Worm (Caenorhabditis elegans) whole organism, midembryonic: Measurements from ENCODE around the gene F59A1.15.

Source experiments
- T22C8.4 ChIP-seq: fragments of 200-800 bp; sonication (Bioruptor generic); IDR thresholded peaks from 2 replicates; pipeline ENCODE4 v1.3.6; 2022; ENCODE audit warnings: missing genetic modification characterization, missing compliant biosample characterization
- cog-1 ChIP-seq: sonication (generic microtip); optimal IDR thresholded peaks from 2 replicates; lab custom pipeline; 2016; ENCODE audit warnings: missing genetic modification characterization, missing compliant biosample characterization
- flt-1 ChIP-seq: fragments of 200-800 bp; sonication (Bioruptor generic); IDR thresholded peaks from 2 replicates; pipeline ENCODE4 v1.3.6; 2022; ENCODE audit warnings: missing genetic modification characterization, missing compliant biosample characterization
- klf-2 ChIP-seq: fragments of 200-800 bp; sonication (Bioruptor generic); conservative IDR thresholded peaks from 2 replicates; pipeline ENCODE4 v1.3.6; 2022; ENCODE audit warnings: missing genetic modification reagents, missing genetic modification characterization, missing compliant biosample characterization
- med-1 ChIP-seq: sonication (generic microtip); optimal IDR thresholded peaks from 2 replicates; lab custom pipeline; 2017; ENCODE audit warnings: missing genetic modification characterization, mild to moderate bottlenecking, missing compliant biosample characterization, antibody characterized with exemption, missing genetic modification reagents; ENCODE audit not compliant: insufficient read depth
- ref-1 ChIP-seq: fragments of 200-800 bp; sonication (Bioruptor generic); conservative IDR thresholded peaks from 2 replicates; pipeline ENCODE4 v1.3.6; 2022; ENCODE audit warnings: missing genetic modification reagents, missing genetic modification characterization, missing compliant biosample characterization
- tab-1 ChIP-seq: fragments of 200-800 bp; sonication (Bioruptor generic); IDR thresholded peaks from 2 replicates; pipeline ENCODE4 v1.3.6; 2022; ENCODE audit warnings: missing genetic modification characterization, missing compliant biosample characterization
- ztf-23 ChIP-seq: fragments of 200-800 bp; sonication (Bioruptor generic); IDR thresholded peaks from 2 replicates; pipeline ENCODE4 v1.3.6; 2022; ENCODE audit warnings: missing genetic modification reagents, missing genetic modification characterization, missing compliant biosample characterization
- ztf-29 ChIP-seq: fragments of 200-800 bp; sonication (Bioruptor generic); IDR thresholded peaks from 2 replicates; pipeline ENCODE4 v1.3.6; 2022; ENCODE audit warnings: missing genetic modification reagents, missing genetic modification characterization, missing compliant biosample characterization

The F59A1.15 gene

DNA sequence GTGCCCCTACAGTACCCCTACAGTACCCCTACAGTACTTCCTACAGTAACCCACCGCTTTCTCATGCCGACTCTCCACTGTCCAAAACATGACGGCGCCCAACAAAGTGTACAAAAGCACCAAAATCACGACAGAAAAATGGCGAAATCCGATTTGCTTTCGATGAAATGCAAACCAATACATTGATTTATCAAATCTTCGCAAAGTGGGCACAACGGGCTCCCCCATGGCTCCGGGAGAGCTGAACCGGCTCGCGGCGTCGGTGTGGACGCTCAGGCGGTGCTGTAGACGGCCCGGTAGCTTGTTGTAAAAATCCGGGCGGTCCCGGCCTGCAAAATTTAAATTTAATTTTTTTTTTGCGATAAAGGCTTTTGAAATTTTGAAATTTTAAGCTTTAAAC is 28.7 kb upstream of the F59A1.15 start:
- TF ChIP-seq klf-2: no peak
- no peak for TF ChIP-seq ztf-23 (GFP tag; lab: Robert Waterston, UW)
- no peak for TF ChIP-seq ref-1 (GFP tag; lab: Robert Waterston, UW)

ce11 chrV:17707022-17707421 is 23.4 kb upstream of the F59A1.15 start, which contains the start of gene srh-31:
srh-31 (plus strand) TSS chrV:17707322.
- no peak for TF ChIP-seq klf-2
- TF ChIP-seq ztf-23 (GFP tag; lab: Robert Waterston, UW): no peak
- TF ChIP-seq tab-1 (GFP tag; lab: Robert Waterston, UW): no peak
- no peak for TF ChIP-seq cog-1
- no peak for TF ChIP-seq ref-1 (GFP tag; lab: Robert Waterston, UW)
- TF ChIP-seq med-1 (GFP tag; lab: Kevin White, UChicago): no peak
- TF ChIP-seq ztf-29 (GFP tag; lab: Robert Waterston, UW): no peak
- no peak for TF ChIP-seq flt-1 (GFP tag; lab: Robert Waterston, UW)
- TF ChIP-seq T22C8.4 (GFP tag; lab: Robert Waterston, UW): no peak

ce11 chrV:17706217-17706806 is 22.6 kb upstream of the F59A1.15 start:
- TF ChIP-seq cog-1 (no peak), med-1 (GFP tag; lab: Kevin White, UChicago) (no peak), ztf-23 (GFP tag; lab: Robert Waterston, UW) (no peak), T22C8.4 (GFP tag; lab: Robert Waterston, UW) (no peak), flt-1 (GFP tag; lab: Robert Waterston, UW) (no peak), klf-2 (no peak), ref-1 (GFP tag; lab: Robert Waterston, UW) (no peak), tab-1 (GFP tag; lab: Robert Waterston, UW) (no peak), ztf-29 (GFP tag; lab: Robert Waterston, UW) (no peak)

- TF ChIP-seq cog-1 (no peak), flt-1 (GFP tag; lab: Robert Waterston, UW) (no peak)
Observed at ce11 chrV:17705814-17706213, 22.2 kb upstream of the F59A1.15 start, which contains the start of gene W06D12.6. W06D12.6 (plus strand) TSS chrV:17706114.

DNA sequence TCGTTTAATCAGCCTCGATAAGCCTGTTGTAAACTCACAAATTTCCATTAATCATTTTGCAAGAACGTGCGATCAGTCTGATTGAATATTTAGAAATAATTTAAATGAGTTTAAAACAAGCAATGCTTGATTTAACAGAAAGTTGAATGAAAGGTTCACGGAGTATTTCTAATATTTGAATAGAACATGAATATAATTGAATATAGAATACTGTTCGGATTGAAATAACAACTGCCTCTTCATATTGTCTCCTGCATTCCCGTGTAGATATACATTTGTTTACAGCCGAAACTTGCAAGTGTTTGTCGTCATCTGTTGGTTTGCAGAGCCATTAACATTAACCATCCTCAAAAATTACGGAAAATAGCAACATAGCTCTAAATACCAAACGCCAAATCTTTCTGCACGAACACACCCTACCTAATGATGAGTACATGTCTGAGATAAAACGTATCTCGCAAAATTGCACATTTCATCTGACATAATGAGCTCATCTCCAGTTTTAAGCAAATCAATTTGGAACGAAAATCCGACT is 17.1 kb upstream of the F59A1.15 start, which contains the start of the genes Y26G10.5 and srh-32:
Y26G10.5 (minus strand) TSS at position 101 of the 535 bp plus-strand sequence.
srh-32 (plus strand) TSS at position 485 of the 535 bp plus-strand sequence.
- TF ChIP-seq flt-1 (GFP tag; lab: Robert Waterston, UW) (no peak), cog-1 (no peak), ztf-29 (GFP tag; lab: Robert Waterston, UW) (no peak), T22C8.4 (GFP tag; lab: Robert Waterston, UW) (no peak), tab-1 (GFP tag; lab: Robert Waterston, UW) (no peak), med-1 (GFP tag; lab: Kevin White, UChicago) (no peak), klf-2 (no peak), ref-1 (GFP tag; lab: Robert Waterston, UW) (no peak)

- TF ChIP-seq ref-1 (GFP tag; lab: Robert Waterston, UW) (no peak), cog-1 (no peak), ztf-29 (GFP tag; lab: Robert Waterston, UW) (no peak), klf-2 (no peak), med-1 (GFP tag; lab: Kevin White, UChicago) (no peak), flt-1 (GFP tag; lab: Robert Waterston, UW) (no peak), T22C8.4 (GFP tag; lab: Robert Waterston, UW) (no peak), tab-1 (GFP tag; lab: Robert Waterston, UW) (no peak), ztf-23 (GFP tag; lab: Robert Waterston, UW) (no peak)
Observed at ce11 chrV:17699659-17700058, 16.0 kb upstream of the F59A1.15 start, which contains the start of gene Y26G10.6. Y26G10.6 (plus strand) TSS chrV:17699959.

- no peak for TF ChIP-seq klf-2
- TF ChIP-seq ref-1 (GFP tag; lab: Robert Waterston, UW): no peak
- TF ChIP-seq flt-1 (GFP tag; lab: Robert Waterston, UW): no peak
- TF ChIP-seq med-1 (GFP tag; lab: Kevin White, UChicago): no peak
- TF ChIP-seq cog-1: no peak
- TF ChIP-seq ztf-23 (GFP tag; lab: Robert Waterston, UW): no peak
- TF ChIP-seq ztf-29 (GFP tag; lab: Robert Waterston, UW): no peak
- TF ChIP-seq T22C8.4 (GFP tag; lab: Robert Waterston, UW): no peak
- TF ChIP-seq tab-1 (GFP tag; lab: Robert Waterston, UW): no peak
Observed at ce11 chrV:17699097-17699496, 15.4 kb upstream of the F59A1.15 start, which contains the start of gene Y26G10.4. Y26G10.4 (minus strand) TSS chrV:17699197.

ce11 chrV:17696753-17697152 is 13.1 kb upstream of the F59A1.15 start, which contains the start of gene spp-29:
spp-29 (minus strand) TSS chrV:17696853.
- no peak for TF ChIP-seq ref-1 (GFP tag; lab: Robert Waterston, UW)
- no peak for TF ChIP-seq med-1 (GFP tag; lab: Kevin White, UChicago)
- TF ChIP-seq klf-2: no peak
- no peak for TF ChIP-seq cog-1
- TF ChIP-seq T22C8.4 (GFP tag; lab: Robert Waterston, UW): no peak

DNA sequence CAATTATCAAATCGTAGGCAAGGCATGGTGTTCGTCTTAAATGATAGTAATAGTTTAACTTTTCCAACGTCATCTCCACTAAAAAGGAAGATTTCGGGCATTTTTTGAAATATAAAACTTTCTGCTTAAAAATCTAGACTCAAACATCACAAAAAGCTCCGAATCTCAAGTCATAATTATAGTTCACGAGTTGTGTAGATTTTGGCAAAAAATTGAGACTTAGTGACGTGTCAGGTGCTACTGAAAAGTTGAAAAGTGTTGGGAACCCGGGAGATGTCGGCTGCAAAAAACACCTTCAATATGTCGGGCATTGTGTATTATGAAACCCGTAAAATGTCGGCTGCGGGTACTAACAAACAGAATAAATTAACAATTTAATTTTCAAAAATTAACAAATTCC is 12.1 kb upstream of the F59A1.15 start, which contains the start of gene Y26G10.1:
Y26G10.1 (minus strand) TSS at position 101 of the 400 bp plus-strand sequence.
- TF ChIP-seq klf-2 (no peak), ref-1 (GFP tag; lab: Robert Waterston, UW) (no peak), T22C8.4 (GFP tag; lab: Robert Waterston, UW) (no peak), ztf-29 (GFP tag; lab: Robert Waterston, UW) (no peak), flt-1 (GFP tag; lab: Robert Waterston, UW) (no peak), med-1 (GFP tag; lab: Kevin White, UChicago) (no peak), ztf-23 (GFP tag; lab: Robert Waterston, UW) (no peak), cog-1 (no peak), tab-1 (GFP tag; lab: Robert Waterston, UW) (no peak)
